Worm (Caenorhabditis elegans) whole organism, young adult: ENCODE data around the gene algn-12.

Source experiments
- D2030.7 ChIP-seq: fragments of 200-800 bp; sonication (Bioruptor generic); IDR thresholded peaks from 2 replicates; pipeline ENCODE4 v1.3.6; 2022; ENCODE audit warnings: missing genetic modification reagents, missing genetic modification characterization, missing compliant biosample characterization
- K12H6.12 ChIP-seq: fragments of 200-800 bp; sonication (Bioruptor generic); optimal IDR thresholded peaks from 2 replicates; lab custom pipeline; 2018; ENCODE audit warnings: mild to moderate bottlenecking, missing genetic modification characterization, missing compliant biosample characterization
- attf-5 ChIP-seq: fragments of 200-800 bp; sonication (Bioruptor generic); optimal IDR thresholded peaks from 2 replicates; lab custom pipeline; 2018; ENCODE audit warnings: mild to moderate bottlenecking, missing genetic modification characterization, missing compliant biosample characterization
- ccch-3 ChIP-seq: fragments of 200-800 bp; sonication (Bioruptor generic); optimal IDR thresholded peaks from 2 replicates; lab custom pipeline; 2018; ENCODE audit warnings: mild to moderate bottlenecking, missing genetic modification characterization, missing compliant biosample characterization
- ceh-91 ChIP-seq: fragments of 200-800 bp; sonication (Bioruptor generic); IDR thresholded peaks from 2 replicates; pipeline ENCODE4 v1.3.6; 2022; ENCODE audit warnings: missing genetic modification reagents, missing genetic modification characterization, missing compliant biosample characterization
- dpl-1 ChIP-seq: fragments of 150-350 bp; optimal IDR thresholded peaks from 2 replicates; lab custom pipeline; 2014; ENCODE audit warnings: missing biosample characterization, missing genetic modification reagents, missing genetic modification characterization
- lin-35 ChIP-seq, 3 experiments: fragments of 150-350 bp in 2 of 3; sonication (generic microtip) in 1 of 3; optimal IDR thresholded peaks; 2 replicates each; lab custom pipeline; 2014 to 2018; ENCODE audit warnings: missing biosample characterization in 3 of 3, missing genetic modification characterization in 3 of 3, missing genetic modification reagents in 3 of 3
- lin-54 ChIP-seq: fragments of 200-800 bp; sonication (Bioruptor generic); optimal IDR thresholded peaks from 2 replicates; lab custom pipeline; 2018; ENCODE audit warnings: mild to moderate bottlenecking, missing genetic modification characterization, missing compliant biosample characterization
- rcor-1 ChIP-seq: fragments of 200-800 bp; sonication (Bioruptor generic); IDR thresholded peaks from 2 replicates; pipeline ENCODE4 v1.3.6; 2022; ENCODE audit warnings: missing genetic modification reagents, missing genetic modification characterization, missing compliant biosample characterization
- repo-1 ChIP-seq: sonication (generic microtip); optimal IDR thresholded peaks from 2 replicates; lab custom pipeline; 2017; ENCODE audit warnings: mild to moderate bottlenecking, missing genetic modification characterization, missing compliant biosample characterization
- unc-62 ChIP-seq: fragments of 150-350 bp; optimal IDR thresholded peaks from 2 replicates; lab custom pipeline; 2014; ENCODE audit warnings: missing biosample characterization, missing genetic modification reagents, missing genetic modification characterization
- zim-3 ChIP-seq: sonication (generic microtip); optimal IDR thresholded peaks from 2 replicates; lab custom pipeline; 2017; ENCODE audit warnings: mild to moderate bottlenecking, missing genetic modification characterization, moderate library complexity, missing compliant biosample characterization

ce11 chrV:8035947-8036346, 1.0 kb downstream of the algn-12 start, which contains the start of gene ZC513.14:
- TF ChIP-seq repo-1 (tag; lab: Kevin White, UChicago) (no peak), dpl-1 (GFP tag; lab: Kevin White, UChicago) (no peak), lin-54 (GFP tag; lab: Kevin White, UChicago) (no peak), attf-5 (GFP tag; lab: Kevin White, UChicago) (no peak), ceh-91 (GFP tag; lab: Robert Waterston, UW) (no peak), D2030.7 (GFP tag; lab: Robert Waterston, UW) (no peak), lin-35 (GFP tag; optimal IDR thresholded peaks at IDR 0.05; lab: Kevin White, UChicago) (no peak), ccch-3 (GFP tag; lab: Kevin White, UChicago) (no peak), rcor-1 (GFP tag; lab: Robert Waterston, UW) (no peak), K12H6.12 (tag; lab: Kevin White, UChicago) (no peak), unc-62 (GFP tag; lab: Kevin White, UChicago) (no peak), zim-3 (tag; lab: Kevin White, UChicago) (no peak)
